Fruit fly (Drosophila melanogaster) whole organism, embryonic: Measurements from ENCODE around the gene 5-HT2B.

Experiments used
- Aef1 ChIP-seq: fragments of 200-800 bp; sonication (Bioruptor generic); IDR thresholded peaks from 3 replicates; pipeline ENCODE4 v1.3.6; 2022; ENCODE audit warnings: missing biosample characterization, missing genetic modification characterization
- Bteb2 ChIP-seq: fragments of 200-800 bp; sonication (Bioruptor generic); optimal IDR thresholded peaks from 2 replicates; lab custom pipeline; 2016; ENCODE audit warnings: missing biosample characterization, missing genetic modification characterization
- CG11560 ChIP-seq: fragments of 200-800 bp; sonication (Bioruptor generic); IDR thresholded peaks from 3 replicates; pipeline ENCODE4 v1.3.6; 2022; ENCODE audit warnings: missing biosample characterization, missing genetic modification characterization
- CG12071 ChIP-seq: fragments of 200-800 bp; sonication (Bioruptor generic); optimal IDR thresholded peaks from 3 replicates; lab custom pipeline; 2018; ENCODE audit warnings: missing biosample characterization, mild to moderate bottlenecking, missing genetic modification characterization
- CG12104 ChIP-seq: fragments of 200-800 bp; sonication (Bioruptor generic); optimal IDR thresholded peaks from 3 replicates; lab custom pipeline; 2016; ENCODE audit warnings: missing biosample characterization, missing genetic modification characterization
- CG13123 ChIP-seq: fragments of 200-800 bp; sonication (Bioruptor generic); optimal IDR thresholded peaks from 2 replicates; lab custom pipeline; 2016; ENCODE audit warnings: missing biosample characterization, missing genetic modification characterization
- CG13624 ChIP-seq: fragments of 200-800 bp; sonication (Bioruptor generic); optimal IDR thresholded peaks from 2 replicates; lab custom pipeline; 2016; ENCODE audit warnings: missing biosample characterization, missing genetic modification characterization
- CG14050 ChIP-seq: fragments of 200-800 bp; sonication (Bioruptor generic); IDR thresholded peaks from 3 replicates; pipeline ENCODE4 v1.3.6; 2022; ENCODE audit warnings: missing biosample characterization, missing genetic modification characterization
- CG1602 ChIP-seq: fragments of 200-800 bp; sonication (Bioruptor generic); optimal IDR thresholded peaks from 3 replicates; lab custom pipeline; 2016; ENCODE audit warnings: missing biosample characterization, missing genetic modification characterization
- CG17186 ChIP-seq: fragments of 200-800 bp; sonication (Bioruptor generic); optimal IDR thresholded peaks from 3 replicates; lab custom pipeline; 2017; ENCODE audit warnings: missing biosample characterization, missing genetic modification reagents, missing genetic modification characterization
- CG2120 ChIP-seq: fragments of 200-800 bp; sonication (Bioruptor generic); optimal IDR thresholded peaks from 3 replicates; lab custom pipeline; 2016; ENCODE audit warnings: missing biosample characterization, missing genetic modification characterization
- CG2202 ChIP-seq: fragments of 200-800 bp; sonication (Bioruptor generic); optimal IDR thresholded peaks from 2 replicates; lab custom pipeline; 2018; ENCODE audit warnings: missing biosample characterization, mild to moderate bottlenecking, missing genetic modification characterization
- CG30020 ChIP-seq: fragments of 200-800 bp; optimal IDR thresholded peaks from 2 replicates; lab custom pipeline; 2019; ENCODE audit warnings: missing biosample characterization, mild to moderate bottlenecking, missing genetic modification characterization, moderate library complexity
- CG3838 ChIP-seq: fragments of 200-800 bp; sonication (Bioruptor generic); optimal IDR thresholded peaks from 3 replicates; lab custom pipeline; 2016; ENCODE audit warnings: missing biosample characterization, missing genetic modification characterization
- CG3847 ChIP-seq: fragments of 200-800 bp; sonication (Bioruptor generic); IDR thresholded peaks from 2 replicates; pipeline ENCODE4 v1.3.6; 2022; ENCODE audit warnings: missing biosample characterization, missing genetic modification characterization
- CG5245 ChIP-seq: fragments of 200-800 bp; sonication (Bioruptor generic); optimal IDR thresholded peaks from 3 replicates; lab custom pipeline; 2016; ENCODE audit warnings: missing biosample characterization, missing genetic modification characterization
- CG7372 ChIP-seq: fragments of 200-800 bp; sonication (Bioruptor generic); IDR thresholded peaks from 2 replicates; pipeline ENCODE4 v1.3.6; 2022; ENCODE audit warnings: missing biosample characterization, missing genetic modification characterization
- CG7839 ChIP-seq: fragments of 200-800 bp; sonication (Bioruptor generic); optimal IDR thresholded peaks from 3 replicates; lab custom pipeline; 2018; ENCODE audit warnings: missing biosample characterization, mild to moderate bottlenecking, missing genetic modification characterization, moderate library complexity
- CG7987 ChIP-seq: fragments of 200-800 bp; sonication (Bioruptor generic); optimal IDR thresholded peaks from 2 replicates; lab custom pipeline; 2018; ENCODE audit warnings: missing biosample characterization, mild to moderate bottlenecking, missing genetic modification characterization, moderate library complexity
- CG9932 ChIP-seq: fragments of 200-800 bp; sonication (Bioruptor generic); IDR thresholded peaks from 2 replicates; pipeline ENCODE4 v1.3.6; 2022; ENCODE audit warnings: missing biosample characterization, missing genetic modification characterization
- Eip74EF ChIP-seq, 2 experiments: fragments of 200-800 bp in 1 of 2; fragments of >200 bp in 1 of 2; sonication (Bioruptor generic) in 1 of 2; optimal IDR thresholded peaks; 2 replicates each; lab custom pipeline; 2017 to 2019; ENCODE audit warnings: missing biosample characterization in 2 of 2, missing genetic modification characterization in 2 of 2, mild to moderate bottlenecking in 1 of 2, moderate library complexity in 1 of 2
- Elba2 ChIP-seq: fragments of 200-800 bp; sonication (Bioruptor generic); optimal IDR thresholded peaks from 3 replicates; lab custom pipeline; 2016; ENCODE audit warnings: missing biosample characterization, missing genetic modification characterization
- Ets97D ChIP-seq: fragments of 200-800 bp; sonication (Bioruptor generic); optimal IDR thresholded peaks from 3 replicates; lab custom pipeline; 2016; ENCODE audit warnings: missing biosample characterization, missing genetic modification characterization
- Gsc ChIP-seq: fragments of 200-800 bp; sonication (Bioruptor generic); IDR thresholded peaks from 2 replicates; pipeline ENCODE4 v1.3.6; 2022; ENCODE audit warnings: missing biosample characterization, missing genetic modification characterization
- HLH3B ChIP-seq: fragments of 200-800 bp; sonication (Bioruptor generic); IDR thresholded peaks from 2 replicates; pipeline ENCODE4 v1.3.6; 2022; ENCODE audit warnings: missing biosample characterization, missing genetic modification characterization
- MESR4 ChIP-seq: fragments of 200-800 bp; sonication (Bioruptor generic); optimal IDR thresholded peaks from 2 replicates; lab custom pipeline; 2018; ENCODE audit warnings: missing biosample characterization, mild to moderate bottlenecking, missing genetic modification characterization, moderate library complexity
- MTF-1 ChIP-seq: fragments of 200-800 bp; sonication (Bioruptor generic); optimal IDR thresholded peaks from 2 replicates; lab custom pipeline; 2018; ENCODE audit warnings: missing biosample characterization, mild to moderate bottlenecking, missing genetic modification characterization, borderline replicate concordance
- Usf ChIP-seq: fragments of 200-800 bp; sonication (Bioruptor generic); optimal IDR thresholded peaks from 2 replicates; lab custom pipeline; 2017; ENCODE audit warnings: missing genotype, missing biosample characterization, missing genetic modification characterization
- ash1 ChIP-seq: fragments of 200-800 bp; sonication (Bioruptor generic); optimal IDR thresholded peaks from 2 replicates; lab custom pipeline; 2018; ENCODE audit warnings: missing biosample characterization, mild to moderate bottlenecking, missing genetic modification characterization
- bab2 ChIP-seq: fragments of 200-800 bp; sonication (Bioruptor generic); optimal IDR thresholded peaks from 2 replicates; lab custom pipeline; 2016; ENCODE audit warnings: missing biosample characterization, missing genetic modification characterization
- bbx ChIP-seq: fragments of 200-800 bp; sonication (Bioruptor generic); IDR thresholded peaks from 2 replicates; pipeline ENCODE4 v1.3.6; 2022; ENCODE audit warnings: missing biosample characterization, missing genetic modification characterization; ENCODE audit not compliant: partially characterized antibody
- cas ChIP-seq: fragments of 200-800 bp; sonication (Bioruptor generic); IDR thresholded peaks from 2 replicates; pipeline ENCODE4 v1.3.6; 2022; ENCODE audit warnings: missing biosample characterization, missing genetic modification characterization
- cwo ChIP-seq: fragments of 200-800 bp; sonication (Bioruptor generic); optimal IDR thresholded peaks from 3 replicates; lab custom pipeline; 2017; ENCODE audit warnings: missing biosample characterization, missing genetic modification characterization, mild to moderate bottlenecking, moderate library complexity, missing genetic modification reagents
- danr ChIP-seq: fragments of 200-800 bp; sonication (Bioruptor generic); IDR thresholded peaks from 2 replicates; pipeline ENCODE4 v1.3.6; 2022; ENCODE audit warnings: missing biosample characterization, missing genetic modification characterization
- dm ChIP-seq: fragments of 200-800 bp; sonication (Bioruptor generic); optimal IDR thresholded peaks from 3 replicates; lab custom pipeline; 2016; ENCODE audit warnings: missing biosample characterization, missing genetic modification characterization
- dpn ChIP-seq, 2 experiments: fragments of 200-800 bp; sonication (Bioruptor generic); optimal IDR thresholded peaks; 3 replicates each; lab custom pipeline; 2016; ENCODE audit warnings: missing biosample characterization in 2 of 2, missing genetic modification characterization in 2 of 2
- grau ChIP-seq: fragments of 200-800 bp; optimal IDR thresholded peaks from 3 replicates; lab custom pipeline; 2019; ENCODE audit warnings: missing biosample characterization, mild to moderate bottlenecking, missing genetic modification characterization, moderate library complexity
- ham ChIP-seq: fragments of 200-800 bp; sonication (Bioruptor generic); IDR thresholded peaks from 2 replicates; pipeline ENCODE4 v1.3.6; 2022; ENCODE audit warnings: missing biosample characterization, missing genetic modification characterization
- jing ChIP-seq: fragments of 200-800 bp; sonication (Bioruptor generic); optimal IDR thresholded peaks from 2 replicates; lab custom pipeline; 2018; ENCODE audit warnings: missing biosample characterization, mild to moderate bottlenecking, missing genetic modification characterization
- lbe ChIP-seq: fragments of 200-800 bp; sonication (Bioruptor generic); optimal IDR thresholded peaks from 2 replicates; lab custom pipeline; 2016; ENCODE audit warnings: missing biosample characterization, mild to moderate bottlenecking, missing genetic modification characterization
- lilli ChIP-seq: fragments of 200-800 bp; sonication (Bioruptor generic); optimal IDR thresholded peaks from 3 replicates; lab custom pipeline; 2016; ENCODE audit warnings: missing biosample characterization, missing genetic modification characterization
- pnt ChIP-seq: fragments of 200-800 bp; sonication (Bioruptor generic); optimal IDR thresholded peaks from 3 replicates; lab custom pipeline; 2016; ENCODE audit warnings: missing biosample characterization, missing genetic modification characterization
- ro ChIP-seq: fragments of 200-800 bp; sonication (Bioruptor generic); IDR thresholded peaks from 2 replicates; pipeline ENCODE4 v1.3.6; 2022; ENCODE audit warnings: missing biosample characterization, missing genetic modification characterization
- ssp ChIP-seq: fragments of 200-800 bp; sonication (Bioruptor generic); IDR thresholded peaks from 2 replicates; pipeline ENCODE4 v1.3.6; 2022; ENCODE audit warnings: missing biosample characterization, missing genetic modification characterization
- stc ChIP-seq: fragments of 200-800 bp; sonication (Bioruptor generic); IDR thresholded peaks from 2 replicates; pipeline ENCODE4 v1.3.6; 2022; ENCODE audit warnings: missing biosample characterization, missing genetic modification characterization
- stwl ChIP-seq: fragments of 200-800 bp; sonication (Bioruptor generic); optimal IDR thresholded peaks from 3 replicates; lab custom pipeline; 2018; ENCODE audit warnings: missing biosample characterization, mild to moderate bottlenecking, missing genetic modification characterization, moderate library complexity
- tin ChIP-seq: fragments of 200-800 bp; sonication (Bioruptor generic); optimal IDR thresholded peaks from 3 replicates; lab custom pipeline; 2016; ENCODE audit warnings: missing biosample characterization, missing genetic modification characterization
- vfl ChIP-seq: fragments of 200-800 bp; sonication (Bioruptor generic); optimal IDR thresholded peaks from 2 replicates; lab custom pipeline; 2016; ENCODE audit warnings: missing biosample characterization, missing genetic modification characterization
- zen2 ChIP-seq: fragments of 200-800 bp; sonication (Bioruptor generic); IDR thresholded peaks from 3 replicates; pipeline ENCODE4 v1.3.6; 2022; ENCODE audit warnings: missing biosample characterization, missing genetic modification characterization; ENCODE audit not compliant: partially characterized antibody

The 5-HT2B gene

dm6 chr3R:8670529-8671491 is 92.8 kb downstream of the 5-HT2B start, which contains the start of gene p (continued):
- TF ChIP-seq CG3847 (GFP tag; lab: Robert Waterston, UW) (no peak), CG30020 (tag; lab: Kevin White, UChicago) (no peak), ssp (GFP tag; lab: Robert Waterston, UW) (no peak), dm (GFP tag; lab: Kevin White, UChicago) (no peak), lbe (no peak), Bteb2 (GFP tag; lab: Kevin White, UChicago) (peak; percentile 17), CG11560 (no peak), CG13123 (no peak), cas (GFP tag; lab: Robert Waterston, UW) (0 out of 2 replicates have a peak, but pooled peaks have one; percentile 13), CG2202 (tag; lab: Kevin White, UChicago) (peak; percentile 15), zen2 (no peak), CG7839 (tag; lab: Kevin White, UChicago) (peak; percentile 19), ham (GFP tag; lab: Robert Waterston, UW) (no peak), CG12104 (GFP tag; lab: Kevin White, UChicago) (no peak), grau (tag; lab: Kevin White, UChicago) (peak; percentile 15), bab2 (peak; percentile 22), tin (peak; percentile 43), pnt (GFP tag; lab: Kevin White, UChicago) (peak; percentile 34), Ets97D (GFP tag; lab: Kevin White, UChicago) (no peak), jing (GFP tag; lab: Kevin White, UChicago) (no peak), Aef1 (GFP tag; lab: Robert Waterston, UW) (no peak; the same call in 2 of the 3 replicates), vfl (GFP tag; lab: Kevin White, UChicago) (no peak), dpn (GFP tag; optimal IDR thresholded peaks at IDR 0.05; lab: Kevin White, UChicago) (peak; percentile 36 to 45), Usf (GFP tag; lab: Kevin White, UChicago) (no peak), CG17186 (GFP tag; lab: Kevin White, UChicago) (no peak), bbx (GFP tag; lab: Robert Waterston, UW) (no peak), ro (no peak), stc (GFP tag; lab: Robert Waterston, UW) (0 out of 2 replicates have a peak, but pooled peaks have one; percentile 21), danr (GFP tag; lab: Robert Waterston, UW) (no peak), CG3838 (no peak), Elba2 (GFP tag; lab: Kevin White, UChicago) (no peak), CG14050 (GFP tag; lab: Robert Waterston, UW) (no peak), cwo (GFP tag; lab: Kevin White, UChicago) (peak; percentile 78), ash1 (GFP tag; lab: Kevin White, UChicago) (no peak), MTF-1 (GFP tag; lab: Kevin White, UChicago) (no peak), CG12071 (GFP tag; lab: Kevin White, UChicago) (peak; percentile 34), Gsc (no peak), Eip74EF (GFP tag; optimal IDR thresholded peaks at IDR 0.05; lab: Kevin White, UChicago) (peak in 1 of 2 experiments; percentile 50), CG5245 (peak; percentile 40), MESR4 (GFP tag; lab: Kevin White, UChicago) (no peak), HLH3B (GFP tag; lab: Robert Waterston, UW) (peak; percentile 28; the same call in 1 of the 2 replicates), CG9932 (GFP tag; lab: Robert Waterston, UW) (peak; percentile 51), CG7372 (GFP tag; lab: Robert Waterston, UW) (no peak), CG13624 (GFP tag; lab: Kevin White, UChicago) (peak; percentile 14), CG1602 (GFP tag; lab: Kevin White, UChicago) (no peak), lilli (GFP tag; lab: Kevin White, UChicago) (peak; percentile 46), CG7987 (GFP tag; lab: Kevin White, UChicago) (peak; percentile 57), stwl (tag; lab: Kevin White, UChicago) (peak; percentile 50), CG2120 (GFP tag; lab: Kevin White, UChicago) (peak; percentile 66)
